Worm (Caenorhabditis elegans) whole organism, early embryonic: Measurements from ENCODE around the gene T12G3.6.

Experiments used
- B0310.2 ChIP-seq: sonication (generic microtip); optimal IDR thresholded peaks from 2 replicates; lab custom pipeline; 2016; ENCODE audit warnings: mild to moderate bottlenecking, missing genetic modification characterization, missing compliant biosample characterization
- F13C5.2 ChIP-seq: sonication (generic microtip); optimal IDR thresholded peaks from 2 replicates; lab custom pipeline; 2017; ENCODE audit warnings: mild to moderate bottlenecking, missing genetic modification characterization, inconsistent platforms, missing compliant biosample characterization
- aly-1 ChIP-seq: sonication (generic microtip); optimal IDR thresholded peaks from 2 replicates; lab custom pipeline; 2016; ENCODE audit warnings: missing genetic modification characterization, missing compliant biosample characterization
- ama-1 ChIP-seq: fragments of 150-350 bp; optimal IDR thresholded peaks from 2 replicates; lab custom pipeline; 2014
- ceh-13 ChIP-seq: fragments of 200-800 bp; sonication (Bioruptor generic); optimal IDR thresholded peaks from 2 replicates; lab custom pipeline; 2018; ENCODE audit warnings: mild to moderate bottlenecking, missing genetic modification characterization, missing compliant biosample characterization
- ceh-36 ChIP-seq: sonication (generic microtip); optimal IDR thresholded peaks from 2 replicates; lab custom pipeline; 2016; ENCODE audit warnings: missing genetic modification characterization, inconsistent platforms, missing compliant biosample characterization
- ets-7 ChIP-seq: sonication (generic microtip); optimal IDR thresholded peaks from 2 replicates; lab custom pipeline; 2016; ENCODE audit warnings: missing genotype, missing genetic modification characterization, missing compliant biosample characterization
- flt-1 ChIP-seq: fragments of 200-800 bp; sonication (Bioruptor generic); IDR thresholded peaks from 2 replicates; pipeline ENCODE4 v1.3.6; 2022; ENCODE audit warnings: missing genetic modification characterization, missing compliant biosample characterization
- hmbx-1 ChIP-seq: sonication (generic microtip); optimal IDR thresholded peaks from 2 replicates; lab custom pipeline; 2016; ENCODE audit warnings: mild to moderate bottlenecking, missing genetic modification characterization, missing compliant biosample characterization
- hmg-4 ChIP-seq: fragments of 200-800 bp; sonication (Bioruptor generic); optimal IDR thresholded peaks from 2 replicates; lab custom pipeline; 2018; ENCODE audit warnings: mild to moderate bottlenecking, missing genetic modification characterization, missing compliant biosample characterization
- hnd-1 ChIP-seq: sonication (generic microtip); optimal IDR thresholded peaks from 2 replicates; lab custom pipeline; 2016; ENCODE audit warnings: missing genetic modification characterization, missing compliant biosample characterization
- pes-1 ChIP-seq: fragments of 200-800 bp; sonication (Bioruptor generic); IDR thresholded peaks from 2 replicates; pipeline ENCODE4 v1.3.6; 2022; ENCODE audit warnings: missing genetic modification reagents, missing genetic modification characterization, missing compliant biosample characterization
- scrt-1 ChIP-seq: fragments of 200-800 bp; sonication (Bioruptor generic); IDR thresholded peaks from 2 replicates; pipeline ENCODE4 v1.3.6; 2022; ENCODE audit warnings: missing genetic modification characterization, missing compliant biosample characterization
- sea-1 ChIP-seq: fragments of 200-800 bp; sonication (Bioruptor generic); conservative IDR thresholded peaks from 2 replicates; pipeline ENCODE4 v1.3.6; 2022; ENCODE audit warnings: missing genetic modification characterization, missing compliant biosample characterization
- tbx-11 ChIP-seq: fragments of 200-800 bp; sonication (Bioruptor generic); IDR thresholded peaks from 2 replicates; pipeline ENCODE4 v1.3.6; 2022; ENCODE audit warnings: missing genetic modification characterization, missing compliant biosample characterization
- tbx-37 ChIP-seq: fragments of 200-800 bp; sonication (Bioruptor generic); conservative IDR thresholded peaks from 2 replicates; pipeline ENCODE4 v1.3.6; 2022; ENCODE audit warnings: missing genetic modification reagents, missing genetic modification characterization, missing compliant biosample characterization
- tra-4 ChIP-seq: sonication (generic microtip); optimal IDR thresholded peaks from 2 replicates; lab custom pipeline; 2017; ENCODE audit warnings: missing genetic modification characterization, missing compliant biosample characterization

Gene T12G3.6

DNA sequence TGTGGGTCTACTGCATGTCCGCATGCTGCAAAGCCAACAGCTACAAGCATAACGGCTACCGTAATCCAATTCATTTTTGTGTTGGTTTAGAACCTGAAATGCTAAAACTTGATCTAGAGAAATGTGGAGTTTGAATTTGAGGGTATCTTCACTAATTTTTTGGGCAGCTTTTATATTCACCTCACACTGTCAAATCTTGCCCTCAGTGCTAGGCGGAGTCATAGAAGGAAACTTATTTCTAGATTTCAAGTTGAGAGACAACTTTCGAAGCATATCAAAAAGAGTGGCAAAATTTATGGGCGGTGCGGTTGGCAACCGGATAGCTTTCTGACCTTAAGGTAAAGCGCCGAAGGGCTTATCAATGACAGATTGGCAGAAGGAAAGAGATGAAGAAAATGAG, 15.5 kb downstream of the T12G3.6 start, which contains the start of gene lips-6:
Gene lips-6, minus strand, starts transcription at position 101 of the 400 bp plus-strand sequence.
- no peak for TF ChIP-seq hmbx-1 (tag; lab: Kevin White, UChicago)
- no peak for TF ChIP-seq tbx-11
- TF ChIP-seq ama-1 = no peak
- TF ChIP-seq aly-1 (tag; lab: Kevin White, UChicago) = no peak
- TF ChIP-seq F13C5.2 = no peak
- no peak for TF ChIP-seq scrt-1
- TF ChIP-seq pes-1 = no peak
- TF ChIP-seq tbx-37 (GFP tag; lab: Robert Waterston, UW) = no peak

DNA sequence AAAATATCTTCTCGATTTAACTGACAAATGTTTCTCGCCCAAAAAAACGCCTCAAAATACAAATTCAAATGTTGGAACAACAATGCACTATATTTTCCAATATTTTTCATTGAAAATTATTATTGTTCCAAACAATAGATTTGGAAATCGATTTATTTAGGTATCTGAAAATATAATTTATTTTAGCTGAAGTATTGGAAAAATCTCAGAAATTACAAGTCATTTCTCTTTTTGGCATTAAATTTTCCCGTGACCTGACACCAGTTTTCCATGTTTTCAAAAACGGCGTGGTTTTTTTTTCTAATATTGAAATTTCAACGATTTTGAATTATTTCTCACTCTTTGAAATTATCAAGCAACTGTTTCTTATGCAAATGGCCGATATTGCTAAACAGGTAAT, 18.0 kb downstream of the T12G3.6 start, which contains the start of gene spe-17:
Gene spe-17, plus strand, starts transcription at position 301 of the 400 bp plus-strand sequence.
- TF ChIP-seq ceh-36 (tag; lab: Kevin White, UChicago) (no peak), F13C5.2 (no peak), B0310.2 (no peak), hmbx-1 (tag; lab: Kevin White, UChicago) (no peak), sea-1 (GFP tag; lab: Robert Waterston, UW) (no peak), tbx-11 (no peak), aly-1 (tag; lab: Kevin White, UChicago) (no peak), ceh-13 (no peak), ets-7 (no peak), flt-1 (GFP tag; lab: Robert Waterston, UW) (no peak), ama-1 (no peak), hmg-4 (GFP tag; lab: Kevin White, UChicago) (no peak), tbx-37 (GFP tag; lab: Robert Waterston, UW) (no peak), hnd-1 (tag; lab: Kevin White, UChicago) (no peak), tra-4 (tag; lab: Kevin White, UChicago) (no peak), pes-1 (no peak)

DNA sequence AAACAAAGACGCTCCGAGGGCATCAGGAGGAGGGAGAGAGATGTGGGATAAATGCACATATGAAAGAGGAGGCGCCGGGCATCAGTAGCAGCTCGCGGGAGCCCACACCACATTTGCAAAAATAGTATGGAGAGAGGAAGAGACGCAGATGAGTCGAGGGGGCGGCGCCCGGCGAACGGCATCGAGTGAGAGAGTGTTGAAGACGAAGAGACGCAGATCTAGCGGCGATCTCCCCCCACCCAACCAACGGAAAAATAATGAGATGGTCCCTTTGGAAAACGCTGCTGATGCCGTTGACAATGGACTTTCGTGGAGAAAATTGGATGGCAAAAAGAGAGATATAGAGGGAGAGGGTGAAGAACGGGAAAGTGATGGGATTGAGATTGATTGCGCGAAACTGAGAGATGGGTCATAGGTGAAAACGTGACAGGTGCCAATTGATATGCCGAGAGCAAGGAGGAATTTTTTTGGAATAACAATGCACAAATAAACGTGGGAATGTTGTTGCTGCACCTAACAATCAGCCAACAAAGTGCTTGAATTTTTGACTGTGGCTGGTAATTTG, 18.6 kb downstream of the T12G3.6 start:
- no peak for TF ChIP-seq ceh-36 (tag; lab: Kevin White, UChicago)
- no peak for TF ChIP-seq F13C5.2
- no peak for TF ChIP-seq flt-1 (GFP tag; lab: Robert Waterston, UW)
- no peak for TF ChIP-seq B0310.2
- no peak for TF ChIP-seq sea-1 (GFP tag; lab: Robert Waterston, UW)
- no peak for TF ChIP-seq pes-1
- TF ChIP-seq tbx-11 = no peak
- TF ChIP-seq hmg-4 (GFP tag; lab: Kevin White, UChicago) = no peak
- TF ChIP-seq hnd-1 (tag; lab: Kevin White, UChicago) = no peak
- TF ChIP-seq hmbx-1 (tag; lab: Kevin White, UChicago) = no peak
- TF ChIP-seq aly-1 (tag; lab: Kevin White, UChicago) = no peak
- no peak for TF ChIP-seq ama-1
- TF ChIP-seq tra-4 (tag; lab: Kevin White, UChicago) = no peak
- no peak for TF ChIP-seq scrt-1
- TF ChIP-seq tbx-37 (GFP tag; lab: Robert Waterston, UW) = no peak
- TF ChIP-seq ets-7 = no peak
- no peak for TF ChIP-seq ceh-13

DNA sequence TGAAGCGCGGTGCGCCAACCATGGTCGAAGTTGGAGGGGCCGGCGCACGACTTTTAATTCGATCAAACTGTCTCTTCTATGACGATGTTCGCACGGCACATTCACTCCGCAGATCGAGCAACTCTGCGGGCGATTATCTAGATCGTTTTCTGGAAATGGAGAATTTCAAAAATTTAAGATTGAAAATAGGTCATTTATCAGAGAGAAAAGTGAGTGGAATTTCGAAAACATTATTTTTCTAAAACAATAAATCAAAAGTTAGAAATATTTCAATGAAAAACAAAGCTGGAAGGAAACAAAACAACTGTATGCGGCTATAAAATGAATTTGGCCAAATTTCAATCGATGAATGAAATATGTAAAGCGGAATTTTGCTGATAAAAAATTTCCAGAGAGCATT, 20.2 kb downstream of the T12G3.6 start, which contains the start of the genes ZK617.26 and unc-22:
Gene ZK617.26, minus strand, starts transcription at position 101 of the 400 bp plus-strand sequence.
Gene unc-22, minus strand, starts transcription at position 149 of the 400 bp plus-strand sequence.
- TF ChIP-seq aly-1 (tag; lab: Kevin White, UChicago) = no peak
- TF ChIP-seq F13C5.2 = no peak
- TF ChIP-seq hmbx-1 (tag; lab: Kevin White, UChicago) = no peak
- no peak for TF ChIP-seq hmg-4 (GFP tag; lab: Kevin White, UChicago)
- TF ChIP-seq tbx-37 (GFP tag; lab: Robert Waterston, UW) = no peak
- no peak for TF ChIP-seq sea-1 (GFP tag; lab: Robert Waterston, UW)
- TF ChIP-seq flt-1 (GFP tag; lab: Robert Waterston, UW) = no peak
- TF ChIP-seq hnd-1 (tag; lab: Kevin White, UChicago) = no peak
- TF ChIP-seq ets-7 = no peak
- TF ChIP-seq tra-4 (tag; lab: Kevin White, UChicago) = no peak
- no peak for TF ChIP-seq pes-1
- no peak for TF ChIP-seq scrt-1
- no peak for TF ChIP-seq tbx-11
- no peak for TF ChIP-seq B0310.2
- TF ChIP-seq ceh-13 = no peak
- TF ChIP-seq ceh-36 (tag; lab: Kevin White, UChicago) = no peak
- TF ChIP-seq ama-1 = no peak

DNA sequence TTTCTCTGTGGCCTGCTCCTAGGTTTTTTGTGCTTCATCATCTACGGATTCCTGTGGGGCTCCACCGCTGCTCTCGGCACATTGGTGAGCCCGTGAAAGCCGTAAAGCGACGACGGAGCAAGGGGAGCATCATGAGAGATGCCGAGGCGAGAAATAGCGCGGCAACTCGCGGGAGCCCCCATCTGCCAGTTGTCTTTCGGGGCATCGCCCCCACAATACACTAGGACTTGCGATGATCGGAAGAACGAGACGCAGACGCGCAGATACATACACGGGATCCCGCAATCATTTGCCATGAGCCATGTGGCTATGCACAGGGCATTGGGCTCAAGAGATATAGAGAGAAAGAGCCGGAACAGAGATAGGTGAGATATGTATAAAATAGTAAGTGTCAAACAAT, 20.7 kb downstream of the T12G3.6 start:
- TF ChIP-seq hnd-1 (tag; lab: Kevin White, UChicago) (no peak), scrt-1 (0 out of 2 replicates have a peak, but pooled peaks have one; percentile 6)

DNA sequence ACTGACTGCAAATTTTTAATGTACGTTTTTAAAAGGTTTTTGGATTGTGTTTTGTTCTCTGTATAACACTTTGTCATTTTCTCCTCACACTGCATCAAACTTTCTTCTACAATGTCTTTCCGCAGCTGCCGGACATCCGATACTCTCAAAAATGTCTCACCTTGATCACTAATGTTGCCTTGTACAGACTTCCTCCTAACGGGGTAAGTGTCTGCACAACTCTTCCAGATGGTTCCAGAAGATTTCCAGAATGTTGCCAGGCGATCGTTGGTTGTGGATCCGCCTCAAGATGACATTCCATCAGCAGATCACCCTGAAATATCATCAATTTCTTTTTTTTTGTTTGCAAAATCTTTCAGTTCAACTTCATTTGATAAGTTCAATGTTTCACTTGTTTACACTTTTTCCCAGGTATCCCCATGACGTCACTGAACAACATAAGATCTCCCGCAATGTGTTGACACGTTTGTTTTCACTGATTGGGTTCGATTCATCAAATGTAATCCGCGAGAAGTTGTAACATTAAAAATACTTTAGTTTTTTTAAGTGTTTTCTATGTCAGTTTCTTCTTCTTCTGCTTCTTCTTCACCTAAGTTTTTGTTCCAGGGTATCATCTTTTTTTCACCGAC, 21.9 kb downstream of the T12G3.6 start:
- TF ChIP-seq ama-1 = no peak
- TF ChIP-seq pes-1 = no peak
- TF ChIP-seq ceh-36 (tag; lab: Kevin White, UChicago) = no peak
- no peak for TF ChIP-seq sea-1 (GFP tag; lab: Robert Waterston, UW)
- TF ChIP-seq hmbx-1 (tag; lab: Kevin White, UChicago) = no peak
- no peak for TF ChIP-seq tbx-11
- no peak for TF ChIP-seq scrt-1
- no peak for TF ChIP-seq ceh-13
- TF ChIP-seq B0310.2 = no peak
- no peak for TF ChIP-seq flt-1 (GFP tag; lab: Robert Waterston, UW)
- TF ChIP-seq F13C5.2 = no peak
- TF ChIP-seq hnd-1 (tag; lab: Kevin White, UChicago) = no peak
- TF ChIP-seq tra-4 (tag; lab: Kevin White, UChicago) = no peak
- no peak for TF ChIP-seq aly-1 (tag; lab: Kevin White, UChicago)
- TF ChIP-seq hmg-4 (GFP tag; lab: Kevin White, UChicago) = no peak

DNA sequence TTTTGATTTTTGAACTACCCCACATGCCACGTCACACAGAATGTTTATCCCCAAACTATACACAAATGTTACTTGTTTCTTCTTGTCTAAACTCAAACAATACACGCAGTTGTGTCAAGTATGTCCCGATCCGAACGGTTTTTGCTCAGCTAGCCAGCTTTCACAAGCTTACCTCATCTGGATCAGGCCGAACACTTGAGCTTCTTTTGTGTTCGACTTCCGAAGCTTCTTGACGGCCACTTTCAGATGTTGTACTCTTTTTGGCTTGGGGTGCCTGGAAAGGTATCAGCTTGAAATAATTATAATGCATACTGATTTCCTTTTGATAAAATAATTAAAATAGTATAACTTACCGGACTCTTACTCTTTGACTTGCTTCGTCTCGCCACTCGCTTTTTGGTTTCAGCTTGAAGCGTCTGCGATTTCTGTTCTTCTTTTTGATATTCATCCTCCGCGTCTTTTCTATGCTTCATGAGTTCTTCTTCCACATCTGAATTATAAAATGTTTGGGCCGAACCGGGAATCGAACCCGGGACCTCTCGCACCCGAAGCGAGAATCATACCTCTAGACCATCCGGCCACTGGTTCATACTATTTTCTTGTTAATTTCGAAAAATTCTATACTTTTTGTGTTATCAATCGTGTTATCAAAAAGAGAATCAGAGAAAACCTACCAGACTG, 25.8 kb downstream of the T12G3.6 start:
- TF ChIP-seq ets-7 (no peak), pes-1 (no peak), scrt-1 (no peak), tbx-37 (GFP tag; lab: Robert Waterston, UW) (no peak), ama-1 (no peak), tbx-11 (no peak), F13C5.2 (no peak), sea-1 (GFP tag; lab: Robert Waterston, UW) (no peak), B0310.2 (no peak), aly-1 (tag; lab: Kevin White, UChicago) (no peak), hmg-4 (GFP tag; lab: Kevin White, UChicago) (no peak), ceh-36 (tag; lab: Kevin White, UChicago) (no peak), ceh-13 (no peak), flt-1 (GFP tag; lab: Robert Waterston, UW) (no peak), hnd-1 (tag; lab: Kevin White, UChicago) (no peak), hmbx-1 (tag; lab: Kevin White, UChicago) (no peak), tra-4 (tag; lab: Kevin White, UChicago) (no peak)
